Worm (Caenorhabditis elegans) whole organism, young adult: ENCODE results near the gene cutl-15.

Source experiments
- B0019.2 ChIP-seq: fragments of 200-800 bp; sonication (Bioruptor generic); conservative IDR thresholded peaks from 2 replicates; pipeline ENCODE4 v1.3.6; 2022; ENCODE audit warnings: missing genetic modification reagents, missing genetic modification characterization, missing compliant biosample characterization
- B0261.1 ChIP-seq: sonication (generic microtip); optimal IDR thresholded peaks from 2 replicates; lab custom pipeline; 2016; ENCODE audit warnings: mild to moderate bottlenecking, missing genetic modification characterization, moderate library complexity, missing compliant biosample characterization
- F39B2.1 ChIP-seq: fragments of 200-800 bp; sonication (Bioruptor generic); IDR thresholded peaks from 2 replicates; pipeline ENCODE4 v1.3.6; 2022; ENCODE audit warnings: missing genetic modification reagents, missing genetic modification characterization, missing compliant biosample characterization
- F49E8.2 ChIP-seq: sonication (generic microtip); optimal IDR thresholded peaks from 3 replicates; lab custom pipeline; 2017; ENCODE audit warnings: missing genetic modification characterization, mild to moderate bottlenecking, missing compliant biosample characterization, antibody characterized with exemption, moderate library complexity; ENCODE audit not compliant: insufficient read depth
- F57C9.4 ChIP-seq: sonication (generic microtip); optimal IDR thresholded peaks from 2 replicates; lab custom pipeline; 2017; ENCODE audit warnings: mild to moderate bottlenecking, missing genetic modification characterization, missing compliant biosample characterization
- T26A5.8 ChIP-seq: sonication (generic microtip); optimal IDR thresholded peaks from 2 replicates; lab custom pipeline; 2016; ENCODE audit warnings: missing genetic modification characterization, missing compliant biosample characterization
- Y56A3A.18 ChIP-seq: fragments of 200-800 bp; sonication (Bioruptor generic); IDR thresholded peaks from 2 replicates; pipeline ENCODE4 v1.3.6; 2022; ENCODE audit warnings: missing genetic modification reagents, missing genetic modification characterization, missing compliant biosample characterization
- aptf-2 ChIP-seq: fragments of 200-800 bp; sonication (Bioruptor generic); conservative IDR thresholded peaks from 2 replicates; pipeline ENCODE4 v1.3.6; 2022; ENCODE audit warnings: missing genetic modification reagents, missing genetic modification characterization, missing compliant biosample characterization
- attf-5 ChIP-seq: fragments of 200-800 bp; sonication (Bioruptor generic); optimal IDR thresholded peaks from 2 replicates; lab custom pipeline; 2018; ENCODE audit warnings: mild to moderate bottlenecking, missing genetic modification characterization, missing compliant biosample characterization
- attf-6 ChIP-seq: fragments of 200-800 bp; sonication (Bioruptor generic); IDR thresholded peaks from 2 replicates; pipeline ENCODE4 v1.3.6; 2022; ENCODE audit warnings: missing genetic modification reagents, missing genetic modification characterization, missing compliant biosample characterization
- bed-1 ChIP-seq: fragments of 200-800 bp; sonication (Bioruptor generic); IDR thresholded peaks from 2 replicates; pipeline ENCODE4 v1.3.6; 2022; ENCODE audit warnings: missing genetic modification reagents, missing genetic modification characterization, missing compliant biosample characterization
- cebp-2 ChIP-seq: fragments of 200-800 bp; sonication (Bioruptor generic); IDR thresholded peaks from 2 replicates; pipeline ENCODE4 v1.3.6; 2022; ENCODE audit warnings: missing genetic modification characterization, missing compliant biosample characterization
- ceh-58 ChIP-seq: fragments of 200-800 bp; sonication (Bioruptor generic); IDR thresholded peaks from 2 replicates; pipeline ENCODE4 v1.3.6; 2022; ENCODE audit warnings: missing genetic modification characterization, missing compliant biosample characterization
- ceh-91 ChIP-seq: fragments of 200-800 bp; sonication (Bioruptor generic); IDR thresholded peaks from 2 replicates; pipeline ENCODE4 v1.3.6; 2022; ENCODE audit warnings: missing genetic modification reagents, missing genetic modification characterization, missing compliant biosample characterization
- chd-7 ChIP-seq: sonication (generic microtip); optimal IDR thresholded peaks from 2 replicates; lab custom pipeline; 2016; ENCODE audit warnings: mild to moderate bottlenecking, missing genetic modification characterization, moderate library complexity, missing compliant biosample characterization
- gei-17 ChIP-seq: fragments of 200-800 bp; sonication (Bioruptor generic); optimal IDR thresholded peaks from 2 replicates; lab custom pipeline; 2018; ENCODE audit warnings: mild to moderate bottlenecking, missing genetic modification characterization, missing compliant biosample characterization
- hlh-26 ChIP-seq: fragments of 200-800 bp; sonication (Bioruptor generic); conservative IDR thresholded peaks from 2 replicates; pipeline ENCODE4 v1.3.6; 2022; ENCODE audit warnings: missing genetic modification reagents, missing genetic modification characterization, missing compliant biosample characterization
- hmg-1.2 ChIP-seq: fragments of 200-800 bp; sonication (Bioruptor generic); IDR thresholded peaks from 2 replicates; pipeline ENCODE4 v1.3.6; 2022; ENCODE audit warnings: missing genetic modification reagents, missing genetic modification characterization, missing compliant biosample characterization
- hrde-1 ChIP-seq: sonication (generic microtip); optimal IDR thresholded peaks from 2 replicates; lab custom pipeline; 2016; ENCODE audit warnings: missing genetic modification characterization, mild to moderate bottlenecking, missing compliant biosample characterization, moderate library complexity, missing genotype, missing genetic modification reagents, borderline replicate concordance
- let-607 ChIP-seq, 2 experiments: fragments of 200-800 bp in 1 of 2; sonication (Bioruptor generic) in 1 of 2; sonication (generic microtip) in 1 of 2; optimal IDR thresholded peaks; 2 replicates each; lab custom pipeline; 2016 to 2018; ENCODE audit warnings: mild to moderate bottlenecking in 2 of 2, missing compliant biosample characterization in 2 of 2, missing genetic modification characterization in 2 of 2, moderate library complexity in 2 of 2, missing genotype in 1 of 2
- lin-35 ChIP-seq, 3 experiments: fragments of 150-350 bp in 2 of 3; sonication (generic microtip) in 1 of 3; optimal IDR thresholded peaks; 2 replicates each; lab custom pipeline; 2014 to 2018; ENCODE audit warnings: missing biosample characterization in 3 of 3, missing genetic modification characterization in 3 of 3, missing genetic modification reagents in 3 of 3
- lin-40 ChIP-seq: sonication (generic microtip); optimal IDR thresholded peaks from 2 replicates; lab custom pipeline; 2016; ENCODE audit warnings: missing genetic modification characterization, mild to moderate bottlenecking, missing compliant biosample characterization, missing genotype, missing genetic modification reagents
- lir-1 ChIP-seq: fragments of 200-800 bp; sonication (Bioruptor generic); conservative IDR thresholded peaks from 2 replicates; pipeline ENCODE4 v1.3.6; 2022; ENCODE audit warnings: missing genetic modification reagents, missing genetic modification characterization, missing compliant biosample characterization
- lsl-1 ChIP-seq: fragments of 200-800 bp; sonication (Bioruptor generic); optimal IDR thresholded peaks from 2 replicates; lab custom pipeline; 2018; ENCODE audit warnings: mild to moderate bottlenecking, missing genetic modification characterization, moderate library complexity, missing compliant biosample characterization
- madf-10 ChIP-seq: sonication (generic microtip); optimal IDR thresholded peaks from 2 replicates; lab custom pipeline; 2016; ENCODE audit warnings: mild to moderate bottlenecking, missing genetic modification characterization, missing compliant biosample characterization
- madf-3 ChIP-seq: fragments of 200-800 bp; sonication (Bioruptor generic); IDR thresholded peaks from 2 replicates; pipeline ENCODE4 v1.3.6; 2022; ENCODE audit warnings: missing genetic modification reagents, missing genetic modification characterization, missing compliant biosample characterization
- madf-6 ChIP-seq: fragments of 200-800 bp; sonication (Bioruptor generic); IDR thresholded peaks from 2 replicates; pipeline ENCODE4 v1.3.6; 2022; ENCODE audit warnings: missing genetic modification reagents, missing genetic modification characterization, missing compliant biosample characterization
- madf-8 ChIP-seq: fragments of 200-800 bp; sonication (Bioruptor generic); conservative IDR thresholded peaks from 2 replicates; pipeline ENCODE4 v1.3.6; 2022; ENCODE audit warnings: missing genetic modification reagents, missing genetic modification characterization, missing compliant biosample characterization
- mes-4 ChIP-seq: sonication (generic microtip); optimal IDR thresholded peaks from 2 replicates; lab custom pipeline; 2016; ENCODE audit warnings: missing genotype, missing genetic modification characterization, missing compliant biosample characterization
- nfya-1 ChIP-seq: sonication (generic microtip); optimal IDR thresholded peaks from 2 replicates; lab custom pipeline; 2017; ENCODE audit warnings: antibody characterized with exemption, missing compliant biosample characterization, missing genetic modification characterization, borderline replicate concordance; ENCODE audit not compliant: insufficient read depth
- nhr-179 ChIP-seq: sonication (generic microtip); optimal IDR thresholded peaks from 2 replicates; lab custom pipeline; 2016; ENCODE audit warnings: mild to moderate bottlenecking, missing genetic modification characterization, missing compliant biosample characterization
- rec-8 ChIP-seq, 2 experiments: sonication (generic microtip); optimal IDR thresholded peaks; 2 replicates each; lab custom pipeline; 2016; ENCODE audit warnings: mild to moderate bottlenecking in 2 of 2, missing genetic modification characterization in 2 of 2, missing genetic modification reagents in 2 of 2, missing genotype in 2 of 2, missing biosample characterization in 1 of 2, missing compliant biosample characterization in 1 of 2, moderate library complexity in 1 of 2
- sdz-38 ChIP-seq: sonication (generic microtip); optimal IDR thresholded peaks from 2 replicates; lab custom pipeline; 2016; ENCODE audit warnings: missing genotype, missing genetic modification characterization, missing compliant biosample characterization
- snpc-3.4 ChIP-seq: sonication (generic microtip); optimal IDR thresholded peaks from 2 replicates; lab custom pipeline; 2017; ENCODE audit warnings: missing genetic modification characterization, mild to moderate bottlenecking, missing compliant biosample characterization, antibody characterized with exemption, moderate library complexity, missing genotype, missing genetic modification reagents
- tbx-9 ChIP-seq: sonication (generic microtip); optimal IDR thresholded peaks from 2 replicates; lab custom pipeline; 2016; ENCODE audit warnings: borderline replicate concordance, missing genetic modification characterization, inconsistent platforms, missing compliant biosample characterization
- tlf-1 ChIP-seq: fragments of 200-800 bp; sonication (Bioruptor generic); optimal IDR thresholded peaks from 2 replicates; lab custom pipeline; 2018; ENCODE audit warnings: mild to moderate bottlenecking, missing genetic modification characterization, missing compliant biosample characterization
- xnd-1 ChIP-seq: sonication (generic microtip); optimal IDR thresholded peaks from 2 replicates; lab custom pipeline; 2016; ENCODE audit warnings: missing genotype, missing genetic modification reagents, missing genetic modification characterization, missing compliant biosample characterization
- zim-3 ChIP-seq: sonication (generic microtip); optimal IDR thresholded peaks from 2 replicates; lab custom pipeline; 2017; ENCODE audit warnings: mild to moderate bottlenecking, missing genetic modification characterization, moderate library complexity, missing compliant biosample characterization
- ztf-28 ChIP-seq: fragments of 200-800 bp; sonication (Bioruptor generic); IDR thresholded peaks from 2 replicates; pipeline ENCODE4 v1.3.6; 2022; ENCODE audit warnings: missing genetic modification reagents, missing genetic modification characterization, missing compliant biosample characterization

Gene cutl-15

DNA sequence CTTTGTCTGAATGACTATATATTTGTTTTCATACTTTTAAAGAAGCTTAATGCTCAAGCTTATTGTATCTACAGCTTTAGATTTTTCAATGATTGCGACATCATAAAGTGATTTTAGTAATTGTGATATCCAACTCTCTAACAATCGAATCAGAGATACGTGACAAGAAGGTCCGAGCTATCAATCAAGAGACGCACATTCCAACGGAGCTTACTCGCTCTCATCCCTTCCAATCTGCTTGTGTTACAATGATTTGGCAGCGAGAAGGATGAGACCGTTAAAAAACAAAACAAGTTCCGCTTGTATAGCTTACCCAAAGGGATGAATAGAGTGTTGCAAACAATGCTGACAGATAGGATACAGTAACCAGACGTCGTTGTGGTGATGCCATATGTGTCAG lies 14.0 kb upstream of the cutl-15 start (continued):
- no peak for TF ChIP-seq ceh-58 (GFP tag; lab: Robert Waterston, UW)
- no peak for TF ChIP-seq tlf-1 (GFP tag; lab: Kevin White, UChicago)
- TF ChIP-seq F57C9.4, result no peak
- TF ChIP-seq madf-6, result no peak

DNA sequence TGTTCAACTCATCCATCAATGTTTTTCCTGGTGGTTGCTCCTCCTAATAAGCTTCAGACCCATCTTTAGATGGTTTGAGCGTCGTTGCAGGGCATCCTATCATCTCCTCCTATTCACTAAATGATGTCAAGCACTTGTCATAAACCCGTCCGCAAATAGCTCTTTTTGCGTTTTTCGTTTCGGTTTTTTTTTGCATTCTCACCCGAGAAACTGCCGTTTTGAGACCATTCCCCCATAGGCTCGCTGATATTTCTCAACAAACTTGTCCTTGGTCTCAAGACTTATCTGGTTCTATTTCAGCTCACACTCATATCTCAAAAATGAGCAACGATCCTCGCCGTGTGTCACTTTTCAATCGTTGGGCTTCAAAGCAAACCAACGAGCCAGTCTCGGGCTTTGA lies 12.9 kb upstream of the cutl-15 start, which contains the start of gene cal-2:
TSS of gene cal-2 (plus strand) at position 301 of the 400 bp plus-strand sequence.
- no peak for TF ChIP-seq nhr-179 (tag; lab: Kevin White, UChicago)
- no peak for TF ChIP-seq lin-40
- TF ChIP-seq snpc-3.4, result no peak
- no peak for TF ChIP-seq hlh-26 (GFP tag; lab: Robert Waterston, UW)
- no peak for TF ChIP-seq B0019.2 (GFP tag; lab: Robert Waterston, UW)

DNA sequence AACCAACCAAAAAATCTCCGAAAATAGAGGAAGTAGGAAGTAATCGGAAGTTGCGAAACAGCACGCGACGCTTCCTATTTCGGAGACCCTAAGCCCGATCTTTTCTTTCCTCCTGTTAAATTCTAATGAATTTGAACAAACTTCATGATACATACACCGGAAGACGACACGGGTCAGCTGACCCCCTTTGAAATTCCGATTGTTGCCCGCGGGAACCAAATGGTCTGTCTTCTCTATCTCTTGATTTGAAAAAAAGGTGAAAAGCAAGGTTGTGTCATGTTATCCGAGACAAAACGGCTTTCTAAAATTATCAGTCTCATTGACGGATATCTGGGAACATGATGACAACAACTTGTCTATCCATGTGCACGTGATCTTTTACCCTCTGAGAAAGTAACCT lies 11.6 kb upstream of the cutl-15 start:
- TF ChIP-seq madf-3 (GFP tag; lab: Robert Waterston, UW), result 0 out of 2 replicates have a peak, but pooled peaks have one; percentile 33
- no peak for TF ChIP-seq hmg-1.2 (GFP tag; lab: Robert Waterston, UW)
- TF ChIP-seq chd-7 (tag; lab: Kevin White, UChicago), result no peak

DNA sequence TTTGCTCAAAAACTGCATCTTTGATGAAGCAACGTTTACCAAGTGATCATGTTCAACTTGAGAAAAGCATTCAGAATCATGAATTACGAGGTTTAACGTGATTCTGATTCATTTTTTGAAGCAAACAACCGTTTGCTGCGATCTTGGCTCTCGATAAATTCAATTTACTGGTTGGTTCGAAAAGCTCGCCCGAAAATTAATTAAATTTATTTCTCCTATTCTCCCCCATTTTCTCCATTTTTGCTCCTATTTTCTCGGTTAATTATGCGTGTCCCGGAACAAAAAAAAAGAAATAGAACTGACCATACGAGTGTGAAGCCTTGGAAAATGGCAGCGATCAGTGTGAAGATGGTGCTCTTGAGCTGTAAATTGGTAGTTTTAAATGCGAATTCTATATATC lies 9.4 kb upstream of the cutl-15 start:
- no peak for TF ChIP-seq madf-6
- no peak for TF ChIP-seq F49E8.2 (tag; lab: Kevin White, UChicago)
- no peak for TF ChIP-seq ztf-28 (GFP tag; lab: Robert Waterston, UW)
- no peak for TF ChIP-seq T26A5.8 (tag; lab: Kevin White, UChicago)
- TF ChIP-seq xnd-1, result no peak
- no peak for TF ChIP-seq tlf-1 (GFP tag; lab: Kevin White, UChicago)
- no peak for TF ChIP-seq madf-10 (tag; lab: Kevin White, UChicago)

DNA sequence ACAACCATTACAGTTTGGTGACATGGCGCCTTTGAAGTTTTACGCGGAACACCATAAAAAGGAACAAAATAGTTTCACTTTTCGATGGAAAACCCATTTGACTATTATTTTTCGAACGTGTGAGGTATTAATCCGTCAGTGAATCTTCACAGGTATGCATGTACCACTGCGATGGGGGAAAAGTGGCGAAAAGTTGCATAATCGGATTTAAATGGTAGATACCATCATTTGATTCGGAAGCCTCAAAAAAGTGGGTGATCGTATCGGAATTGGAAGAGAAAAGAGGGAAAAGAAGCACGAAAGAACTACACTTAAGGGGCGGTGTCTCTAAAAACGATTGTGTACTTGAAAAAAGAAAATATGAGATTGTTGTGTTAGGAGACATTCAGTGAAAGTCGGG lies 6.2 kb upstream of the cutl-15 start:
- TF ChIP-seq madf-6 (no peak), rec-8 (tag; optimal IDR thresholded peaks at IDR 0.05; lab: Kevin White, UChicago) (no peak), sdz-38 (no peak), hrde-1 (no peak)

DNA sequence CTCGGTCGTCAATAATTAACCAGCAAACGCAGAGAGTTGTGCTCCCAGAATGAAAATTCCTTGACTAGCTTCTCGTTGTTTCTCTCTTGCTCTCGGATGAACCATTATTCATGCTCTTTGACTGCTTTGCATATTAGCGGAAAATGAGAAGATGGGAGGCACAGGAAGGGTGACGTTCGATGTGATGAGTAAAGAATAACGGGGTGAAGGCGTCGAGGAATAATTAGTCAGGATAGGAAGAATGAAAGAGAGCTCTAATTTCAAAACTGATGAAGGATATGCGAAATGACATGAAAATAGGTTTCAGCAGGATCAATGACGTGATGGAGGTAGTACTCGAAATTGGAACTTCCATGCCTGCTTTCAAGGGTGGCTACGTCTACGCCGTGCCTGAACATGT lies 3.8 kb upstream of the cutl-15 start:
- TF ChIP-seq cebp-2 (GFP tag; lab: Robert Waterston, UW) (no peak), zim-3 (tag; lab: Kevin White, UChicago) (no peak), F57C9.4 (no peak), madf-6 (no peak), ceh-91 (no peak)

DNA sequence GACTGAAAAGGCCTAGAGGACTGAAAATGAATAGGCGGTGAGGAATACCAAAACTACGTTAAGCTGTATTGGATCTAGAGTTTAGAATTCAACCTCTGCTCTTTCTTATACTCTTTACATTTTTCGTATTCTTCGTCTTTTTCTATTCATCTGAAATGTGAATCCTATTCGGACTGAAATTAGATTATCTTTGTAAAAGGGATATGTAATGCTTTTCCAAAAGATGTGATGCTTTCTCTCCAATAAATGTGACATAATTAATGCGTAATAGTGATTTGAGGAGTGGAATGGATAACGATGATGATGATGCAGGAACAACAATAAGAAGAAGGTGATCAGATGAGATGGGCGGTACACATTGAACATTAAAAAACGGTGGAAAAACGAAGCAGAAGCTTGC lies 1.2 kb upstream of the cutl-15 start:
- TF ChIP-seq B0261.1 (tag; lab: Kevin White, UChicago) (no peak), gei-17 (GFP tag; lab: Kevin White, UChicago) (no peak), Y56A3A.18 (GFP tag; lab: Robert Waterston, UW) (no peak), aptf-2 (GFP tag; lab: Robert Waterston, UW) (no peak), lin-35 (GFP tag; optimal IDR thresholded peaks at IDR 0.05; lab: Kevin White, UChicago) (no peak), lsl-1 (GFP tag; lab: Kevin White, UChicago) (no peak), attf-5 (GFP tag; lab: Kevin White, UChicago) (no peak), let-607 (tag; optimal IDR thresholded peaks at IDR 0.05; lab: Kevin White, UChicago) (no peak), tbx-9 (no peak), mes-4 (tag; lab: Kevin White, UChicago) (no peak), attf-6 (GFP tag; lab: Robert Waterston, UW) (no peak), nfya-1 (no peak), F39B2.1 (no peak), bed-1 (no peak), madf-8 (GFP tag; lab: Robert Waterston, UW) (no peak), lir-1 (no peak), ceh-58 (GFP tag; lab: Robert Waterston, UW) (no peak), hmg-1.2 (GFP tag; lab: Robert Waterston, UW) (no peak)
